Fruit fly (Drosophila melanogaster) Kc167 (cell line): ENCODE measurements around the gene yellow-e2.

Source experiments
- Myc ChIP-seq: fragments of >200 bp; optimal IDR thresholded peaks from 2 replicates; lab custom pipeline; 2017; ENCODE audit warnings: missing external identifiers
- Sin3A ChIP-seq: fragments of >200 bp; optimal IDR thresholded peaks from 2 replicates; lab custom pipeline; 2018; ENCODE audit warnings: missing external identifiers
- h ChIP-seq: fragments of >200 bp; optimal IDR thresholded peaks from 3 replicates; lab custom pipeline; 2018; ENCODE audit warnings: missing external identifiers
- insv ChIP-seq: fragments of >200 bp; optimal IDR thresholded peaks from 3 replicates; lab custom pipeline; 2018; ENCODE audit warnings: missing external identifiers
- psq ChIP-seq: fragments of >200 bp; optimal IDR thresholded peaks from 2 replicates; lab custom pipeline; 2017; ENCODE audit warnings: missing external identifiers
- ttk ChIP-seq: sonication (Bioruptor generic); optimal IDR thresholded peaks from 2 replicates; lab custom pipeline; 2017; ENCODE audit warnings: missing external identifiers

yellow-e2 gene

DNA sequence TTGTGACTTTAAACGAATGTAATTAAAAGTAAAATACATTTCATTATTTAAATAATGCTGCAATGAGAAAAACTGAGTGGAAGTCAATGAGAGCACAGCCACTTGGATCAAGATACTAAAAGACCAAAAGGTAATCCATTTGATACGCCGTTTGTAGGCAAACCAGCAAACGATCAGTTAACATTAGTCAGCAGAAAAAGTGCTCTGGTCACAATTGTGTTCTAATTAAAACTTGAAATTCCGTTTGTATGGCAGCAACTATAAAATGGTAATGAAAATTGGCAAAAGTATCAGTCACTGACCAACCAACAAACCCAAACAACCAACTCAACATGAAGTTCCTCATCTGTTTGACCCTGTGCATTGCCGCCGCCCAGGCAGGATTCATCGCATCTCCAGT lies 9.3 kb downstream of the yellow-e2 start, which contains the start of gene CG14377:
Gene CG14377 (plus strand): TSS at position 301 of the 400 bp plus-strand sequence.
- TF ChIP-seq Myc = no peak
- TF ChIP-seq ttk (lab: Kevin White, UChicago) = no peak
- TF ChIP-seq Sin3A (lab: Kevin White, UChicago) = no peak
- no peak for TF ChIP-seq insv (lab: Kevin White, UChicago)
- TF ChIP-seq h = no peak
- TF ChIP-seq psq (lab: Kevin White, UChicago) = no peak

DNA sequence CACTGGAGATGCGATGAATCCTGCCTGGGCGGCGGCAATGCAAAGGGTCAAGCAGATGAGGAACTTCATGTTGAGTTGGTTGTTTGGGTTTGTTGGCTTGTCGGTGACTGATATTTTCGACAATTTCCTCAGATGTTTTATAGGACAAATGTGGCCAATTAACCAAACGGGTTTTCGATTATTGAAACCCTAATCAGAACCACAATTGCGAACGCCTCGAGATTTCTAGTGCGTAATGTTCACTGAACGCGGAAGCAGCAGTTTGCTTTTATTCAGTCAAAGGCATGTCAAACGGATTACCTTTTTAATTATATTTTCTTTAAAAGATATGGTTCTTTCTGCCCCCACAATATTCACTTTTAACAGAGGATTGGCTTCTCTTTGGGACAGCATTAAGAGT lies 9.8 kb downstream of the yellow-e2 start, which contains the start of gene CG14374:
Gene CG14374 (minus strand): TSS at position 101 of the 400 bp plus-strand sequence.
- TF ChIP-seq h (no peak), Myc (no peak)

DNA sequence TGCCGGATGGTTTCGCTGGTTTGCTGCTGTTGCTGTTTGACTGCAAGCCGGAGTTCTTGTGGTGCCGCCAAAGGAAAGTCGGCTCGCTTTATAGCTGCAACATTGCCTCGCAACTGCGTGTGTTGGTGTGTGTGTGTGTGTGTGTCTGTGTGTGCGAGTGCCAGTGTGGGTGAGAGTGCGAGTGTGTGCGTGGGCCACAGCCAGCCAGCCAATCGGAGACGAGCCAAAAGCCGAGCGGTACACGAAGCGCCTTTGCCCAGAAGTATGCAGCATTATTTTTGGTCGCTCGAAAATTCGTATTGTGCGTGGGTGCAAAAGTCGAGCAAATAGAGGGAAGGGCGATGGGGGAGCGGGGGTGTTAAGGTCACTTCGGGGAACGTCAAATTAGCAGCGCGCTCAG lies 11.7 kb downstream of the yellow-e2 start, which contains the start of gene CCHa2:
Gene CCHa2 (minus strand): TSS at position 65 of the 400 bp plus-strand sequence.
- no peak for TF ChIP-seq ttk (lab: Kevin White, UChicago)
- no peak for TF ChIP-seq h
- TF ChIP-seq insv (lab: Kevin White, UChicago) = no peak
- no peak for TF ChIP-seq Sin3A (lab: Kevin White, UChicago)
- TF ChIP-seq Myc = no peak
- no peak for TF ChIP-seq psq (lab: Kevin White, UChicago)

DNA sequence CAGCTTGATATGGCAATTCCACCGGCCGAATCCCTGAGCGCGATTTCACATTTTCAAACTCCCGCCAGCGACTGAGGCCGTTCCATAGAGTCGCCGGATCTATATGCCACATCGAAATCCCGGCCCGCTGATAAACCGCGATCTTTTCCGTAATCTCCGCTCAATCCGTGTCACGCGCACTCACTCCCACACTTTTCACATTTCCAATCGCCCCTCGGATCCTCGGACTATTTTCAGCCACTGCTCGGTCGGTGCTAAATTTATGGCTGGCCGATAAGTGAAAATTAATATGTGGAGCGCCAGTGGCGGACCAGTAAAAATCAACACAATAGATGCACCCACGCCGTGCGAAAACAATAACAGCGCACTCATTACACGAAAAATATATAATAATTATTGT lies 13.8 kb downstream of the yellow-e2 start:
- TF ChIP-seq ttk (lab: Kevin White, UChicago) = no peak
- TF ChIP-seq Myc = no peak
- TF ChIP-seq Sin3A (lab: Kevin White, UChicago) = no peak
- TF ChIP-seq h = no peak
- TF ChIP-seq psq (lab: Kevin White, UChicago) = no peak
- TF ChIP-seq insv (lab: Kevin White, UChicago) = no peak

DNA sequence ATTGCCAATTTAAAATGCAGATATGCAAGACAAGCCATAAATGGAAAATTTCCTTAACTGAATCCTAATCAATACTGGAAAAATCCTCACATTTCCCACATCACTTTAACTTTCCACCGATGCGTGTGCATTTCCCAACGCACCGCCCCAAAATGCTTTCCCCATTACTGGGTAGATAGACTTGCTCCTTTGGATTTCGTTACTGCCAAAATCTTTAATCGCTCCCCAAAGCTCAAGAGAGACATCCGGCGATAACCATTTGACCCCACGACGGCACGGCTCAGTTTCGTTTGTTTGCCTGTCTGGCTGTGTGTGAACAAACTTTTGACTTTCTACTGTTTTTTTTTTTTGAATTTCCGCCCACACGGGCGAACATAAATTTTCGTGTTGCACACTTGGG lies 16.3 kb downstream of the yellow-e2 start:
- no peak for TF ChIP-seq h
- TF ChIP-seq Sin3A (lab: Kevin White, UChicago) = no peak
- TF ChIP-seq psq (lab: Kevin White, UChicago) = no peak
- TF ChIP-seq Myc = no peak
- no peak for TF ChIP-seq insv (lab: Kevin White, UChicago)
- TF ChIP-seq ttk (lab: Kevin White, UChicago) = no peak

DNA sequence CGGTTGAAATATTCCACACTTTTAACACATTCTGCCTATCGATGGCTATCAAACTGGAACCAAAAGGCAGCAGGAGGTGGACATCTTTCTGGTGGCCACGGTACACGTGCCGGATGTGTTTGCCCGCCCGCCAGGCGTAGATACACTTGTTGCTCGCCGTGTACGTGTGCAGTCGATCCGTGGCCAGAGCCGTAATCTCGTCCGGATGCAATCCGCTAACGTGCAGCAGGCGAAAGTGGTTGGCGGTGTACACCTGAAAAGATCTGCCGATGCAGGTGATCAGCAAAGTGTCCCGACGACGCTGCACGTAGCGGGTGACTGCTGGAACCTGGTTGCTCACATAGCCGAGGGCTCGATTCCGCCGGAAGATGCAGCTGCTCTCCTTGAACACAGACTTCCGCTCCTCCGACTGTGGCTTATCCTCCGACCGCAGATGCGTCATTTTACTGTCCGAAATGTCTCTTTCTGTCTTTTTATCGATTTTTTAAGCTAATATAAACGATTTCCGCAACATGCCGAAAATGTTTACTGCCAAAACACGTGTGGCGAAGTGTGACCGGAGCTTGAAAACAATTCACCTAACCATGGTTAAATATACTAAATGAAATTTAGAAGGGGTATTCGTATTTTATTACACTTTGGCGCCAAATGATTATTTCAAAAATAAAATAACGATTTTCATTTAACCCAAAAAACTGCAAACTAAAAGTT lies 18.5 kb downstream of the yellow-e2 start, which contains the start of gene CG9799:
Gene CG9799 (minus strand): TSS at position 550 of the 711 bp plus-strand sequence.
- TF ChIP-seq Sin3A (lab: Kevin White, UChicago) (no peak), h (peak; percentile 23)

DNA sequence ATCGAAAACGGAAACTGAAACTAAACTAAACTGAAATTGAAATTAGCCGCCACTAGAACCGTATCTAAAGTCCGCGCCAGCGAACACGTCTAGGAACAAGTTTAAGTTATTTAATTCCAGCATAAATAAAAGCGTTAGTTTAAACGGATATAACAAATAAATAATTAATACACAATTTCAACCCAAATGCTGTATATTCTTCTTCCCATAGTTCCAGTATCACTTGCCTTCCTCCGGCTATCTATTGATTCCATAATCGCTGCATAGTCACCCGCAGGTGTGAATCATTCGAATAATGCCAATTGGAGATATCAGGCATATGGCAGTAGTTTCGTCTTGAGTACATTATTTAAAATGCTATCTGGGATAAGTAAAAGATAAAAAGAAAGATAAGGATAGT lies 21.7 kb downstream of the yellow-e2 start:
- TF ChIP-seq insv (lab: Kevin White, UChicago) = no peak

DNA sequence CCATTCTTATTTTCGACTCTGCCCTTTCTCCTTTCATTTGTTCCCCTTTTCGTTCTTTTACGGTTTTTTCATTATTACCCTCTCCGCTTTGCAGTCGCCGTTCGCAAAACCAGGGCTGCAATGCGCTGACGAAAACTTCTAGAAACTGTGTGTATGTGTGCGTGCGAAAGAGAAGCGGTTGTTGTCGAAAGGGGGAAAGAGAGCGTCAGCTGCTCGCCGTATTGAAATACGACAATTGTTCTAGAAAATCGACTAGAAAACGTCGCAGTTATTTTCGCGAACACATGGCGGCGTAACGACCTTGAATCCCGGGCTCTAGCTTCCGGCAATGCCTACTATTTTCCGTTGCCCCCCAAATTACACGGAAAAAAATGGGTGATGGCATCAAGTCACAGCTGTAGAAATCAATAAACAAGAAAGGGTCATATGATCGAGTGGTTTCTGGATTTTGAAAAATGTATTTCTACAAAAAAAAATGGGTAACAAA lies 24.1 kb downstream of the yellow-e2 start:
- TF ChIP-seq h (no peak), ttk (lab: Kevin White, UChicago) (no peak), Sin3A (lab: Kevin White, UChicago) (no peak), psq (lab: Kevin White, UChicago) (no peak), insv (lab: Kevin White, UChicago) (no peak), Myc (no peak)

DNA sequence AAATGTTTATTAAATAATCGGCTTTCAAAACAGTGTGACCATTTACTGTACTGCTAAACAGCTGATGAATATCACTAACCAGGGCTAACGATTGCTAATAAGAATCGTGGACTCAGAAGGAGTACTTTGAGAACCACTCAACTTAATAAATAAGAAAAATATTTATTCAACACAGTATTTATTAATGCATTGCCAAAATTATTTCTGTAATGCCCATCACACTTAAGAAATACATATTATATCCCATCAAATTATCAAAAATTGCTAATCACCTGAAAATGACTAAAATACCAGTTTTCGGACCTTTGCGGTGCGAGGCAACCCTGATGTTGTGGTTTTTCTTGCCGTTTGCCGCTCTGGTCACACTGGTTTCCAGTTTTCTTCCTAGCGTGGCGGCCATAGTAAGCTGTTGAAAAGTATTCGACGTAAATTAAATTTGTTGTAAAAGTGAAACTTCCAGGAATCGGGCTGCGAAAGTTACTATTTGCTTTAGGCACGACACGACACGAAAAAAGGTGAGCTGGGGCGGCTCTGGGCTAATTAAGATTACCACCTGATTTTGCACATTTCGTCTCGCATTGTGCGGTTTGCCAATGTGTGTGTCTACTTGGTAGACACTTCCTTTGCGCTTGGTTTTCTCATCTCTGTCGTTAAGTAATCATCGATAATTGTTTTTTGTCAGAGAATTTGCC lies 24.9 kb downstream of the yellow-e2 start, which contains the start of the genes mRpS21 and Droj2:
Gene mRpS21 (minus strand): TSS at position 66 of the 692 bp plus-strand sequence.
Gene Droj2 (plus strand): TSS at position 363 of the 692 bp plus-strand sequence.
- TF ChIP-seq psq (lab: Kevin White, UChicago) = no peak
- no peak for TF ChIP-seq h
- TF ChIP-seq Myc = no peak
- TF ChIP-seq ttk (lab: Kevin White, UChicago) = no peak
- TF ChIP-seq Sin3A (lab: Kevin White, UChicago) = no peak
- no peak for TF ChIP-seq insv (lab: Kevin White, UChicago)

DNA sequence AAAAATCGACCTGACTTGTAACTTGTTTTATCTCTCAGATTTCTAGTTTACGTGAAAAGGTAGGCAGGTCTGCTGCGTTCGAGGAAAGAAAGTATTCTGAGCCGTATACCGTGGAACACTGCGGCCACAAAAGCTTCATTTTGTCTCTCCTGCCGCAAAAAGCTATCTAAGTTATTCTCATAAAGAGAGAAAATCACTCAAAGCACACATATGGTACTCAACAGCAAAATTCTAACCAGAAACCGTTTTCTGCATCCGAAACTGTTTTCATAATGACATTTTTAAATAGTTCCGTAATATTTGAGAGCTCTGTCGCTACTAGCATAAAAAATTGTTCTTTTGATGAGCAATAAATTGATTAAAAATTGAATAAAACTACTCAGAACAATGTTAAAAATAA lies 27.1 kb downstream of the yellow-e2 start, which contains the start of the genes CG9813 and CG8870:
Gene CG9813 (minus strand): TSS at position 101 of the 400 bp plus-strand sequence.
Gene CG8870 (plus strand): TSS at position 168 of the 400 bp plus-strand sequence.
- TF ChIP-seq psq (lab: Kevin White, UChicago) (no peak), ttk (lab: Kevin White, UChicago) (no peak), insv (lab: Kevin White, UChicago) (no peak), h (no peak), Sin3A (lab: Kevin White, UChicago) (no peak)

DNA sequence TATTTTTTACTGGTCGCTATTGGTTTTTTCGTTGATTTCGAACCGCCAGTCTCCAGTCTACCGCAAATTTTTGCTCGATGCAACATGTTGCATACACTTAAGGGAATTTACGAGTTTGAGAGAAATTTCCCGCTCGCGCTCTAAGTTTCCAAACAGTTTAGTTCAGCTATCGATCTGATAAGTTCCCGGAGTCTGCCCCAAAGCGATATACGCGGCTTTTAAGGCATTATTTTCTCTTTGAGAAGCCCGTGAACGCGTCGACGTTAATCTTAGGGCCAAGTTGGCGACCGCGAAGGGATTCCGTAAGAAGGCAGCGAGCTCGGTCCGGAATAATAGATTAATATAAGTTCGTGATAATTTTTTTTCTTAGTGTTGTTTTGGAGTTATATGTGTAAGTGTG lies 31.9 kb downstream of the yellow-e2 start:
- TF ChIP-seq Sin3A (lab: Kevin White, UChicago) (no peak), psq (lab: Kevin White, UChicago) (no peak), ttk (lab: Kevin White, UChicago) (no peak), insv (lab: Kevin White, UChicago) (no peak), Myc (no peak), h (no peak)
